Fruit fly (Drosophila melanogaster): ENCODE data around the gene CG32191.

- no peak for TF ChIP-seq OdsH (GFP tag; optimal IDR thresholded peaks at IDR 0.05)
- TF ChIP-seq Hr4 (GFP tag; optimal IDR thresholded peaks at IDR 0.05): no peak
- TF ChIP-seq CG6276 (GFP tag; optimal IDR thresholded peaks at IDR 0.05): no peak
- TF ChIP-seq cyc (GFP tag; optimal IDR thresholded peaks at IDR 0.05): no peak
- TF ChIP-seq CG11902 (GFP tag; optimal IDR thresholded peaks at IDR 0.05): no peak
- TF ChIP-seq Blimp-1 (GFP tag; optimal IDR thresholded peaks at IDR 0.05): no peak
- TF ChIP-seq CG16779 (tag; optimal IDR thresholded peaks at IDR 0.05): no peak
- no peak for TF ChIP-seq CG8119 (GFP tag; IDR thresholded peaks at IDR 0.05)
- no peak for TF ChIP-seq CG8632 (GFP tag; optimal IDR thresholded peaks at IDR 0.05)
- no peak for TF ChIP-seq CG1621 (tag; optimal IDR thresholded peaks at IDR 0.05)
These were observed 49.7 kb downstream of the CG32191 start, which contains the start of gene CG32181 for dm6 chr3L:17759072-17759747.
